Fruit fly (Drosophila melanogaster): ENCODE data around the gene CG11755.
A peak's percentile ranks its signal among the peaks of the same experiment; 100 is the strongest.

CG11755 gene

dm6 chr3R:8659907-8660660 lies 16.6 kb upstream of the CG11755 start (continued):
- TF ChIP-seq z (GFP tag; IDR thresholded peaks at IDR 0.05) (no peak), mld (GFP tag; IDR thresholded peaks at IDR 0.05; ENCODE audit: partially characterized antibody) (peak; percentile 83), CG14014 (GFP tag; IDR thresholded peaks at IDR 0.05) (0 out of 2 replicates have a peak, but pooled peaks have one; percentile 39), HLHmδ (GFP tag; optimal IDR thresholded peaks at IDR 0.05) (peak; percentile 27), cad (GFP tag; optimal IDR thresholded peaks at IDR 0.05) (no peak), CG11695 (GFP tag; IDR thresholded peaks at IDR 0.05) (no peak), fu2 (GFP tag; optimal IDR thresholded peaks at IDR 0.05) (peak; percentile 56), Side (GFP tag; optimal IDR thresholded peaks at IDR 0.05) (peak; percentile 73), Deaf1 (tag; optimal IDR thresholded peaks at IDR 0.05) (peak; percentile 21), CG18262 (tag; optimal IDR thresholded peaks at IDR 0.05) (peak; percentile 6), knrl (GFP tag; IDR thresholded peaks at IDR 0.05; ENCODE audit: partially characterized antibody) (peak; percentile 91), Atf3 (GFP tag; optimal IDR thresholded peaks at IDR 0.05) (no peak), Oli (tag; optimal IDR thresholded peaks at IDR 0.05) (no peak), Hr51 (GFP tag; optimal IDR thresholded peaks at IDR 0.05) (peak in 1 of 2 experiments; percentile 8), CG2120 (GFP tag; optimal IDR thresholded peaks at IDR 0.05) (peak; percentile 42), Dip2 (GFP tag; IDR thresholded peaks at IDR 0.05) (no peak), Sin3A (optimal IDR thresholded peaks at IDR 0.05) (peak; percentile 78), stwl (tag; optimal IDR thresholded peaks at IDR 0.05) (peak; percentile 76), crol (GFP tag; IDR thresholded peaks at IDR 0.05) (no peak), CG11723 (GFP tag; optimal IDR thresholded peaks at IDR 0.05) (peak; percentile 32), CG16813 (GFP tag; IDR thresholded peaks at IDR 0.05; ENCODE audit: partially characterized antibody) (peak; percentile 92), schlank (tag; optimal IDR thresholded peaks at IDR 0.05) (peak; percentile 16), ac (GFP tag; optimal IDR thresholded peaks at IDR 0.05) (no peak), ase (GFP tag; IDR thresholded peaks at IDR 0.05) (no peak), ATbp (GFP tag; optimal IDR thresholded peaks at IDR 0.05) (no peak), sc (optimal IDR thresholded peaks at IDR 0.05) (no peak), sc (GFP tag; optimal IDR thresholded peaks at IDR 0.05) (no peak), ara (GFP tag; IDR thresholded peaks at IDR 0.05) (no peak; the same call in 1 of the 2 replicates), br (optimal IDR thresholded peaks at IDR 0.05) (no peak), C15 (GFP tag; IDR thresholded peaks at IDR 0.05) (no peak), CG12299 (tag; optimal IDR thresholded peaks at IDR 0.05) (peak; percentile 49), MTF-1 (GFP tag; optimal IDR thresholded peaks at IDR 0.05; ENCODE audit: borderline replicate concordance) (peak; percentile 71), Dref (GFP tag; IDR thresholded peaks at IDR 0.05) (peak; percentile 99), Camta (GFP tag; optimal IDR thresholded peaks at IDR 0.05) (peak; percentile 34), CG6689 (GFP tag; IDR thresholded peaks at IDR 0.05) (no peak), slou (GFP tag; optimal IDR thresholded peaks at IDR 0.05) (peak; percentile 46), CG14050 (GFP tag; IDR thresholded peaks at IDR 0.05) (no peak), chn (GFP tag; optimal IDR thresholded peaks at IDR 0.05) (no peak), CG18476 (GFP tag; optimal IDR thresholded peaks at IDR 0.05) (no peak), CG10959 (GFP tag; IDR thresholded peaks at IDR 0.05) (peak; percentile 12; the same call in 1 of the 2 replicates), CG31224 (GFP tag; IDR thresholded peaks at IDR 0.05) (peak; percentile 47), cas (GFP tag; IDR thresholded peaks at IDR 0.05) (no peak), Doc3 (GFP tag; IDR thresholded peaks at IDR 0.05; ENCODE audit: partially characterized antibody) (peak; percentile 67), Gug (GFP tag; IDR thresholded peaks at IDR 0.05) (no peak; the same call in 3 of the 4 replicates), CG8924 (tag; optimal IDR thresholded peaks at IDR 0.05) (peak; percentile 48), CG15073 (GFP tag; optimal IDR thresholded peaks at IDR 0.05) (no peak), gem (tag; optimal IDR thresholded peaks at IDR 0.05) (peak; percentile 28), sr (GFP tag; IDR thresholded peaks at IDR 0.05) (no peak), CG30431 (GFP tag; optimal IDR thresholded peaks at IDR 0.05) (no peak), pho (GFP tag; optimal IDR thresholded peaks at IDR 0.05) (peak; percentile 72), Asciz (GFP tag; optimal IDR thresholded peaks at IDR 0.05) (no peak)

All from whole organism, embryonic.